Worm (Caenorhabditis elegans): Measurements from ENCODE around the gene clec-137.

Gene clec-137

ce11 chrII:4612694-4613093, 5.2 kb downstream of the clec-137 start, which contains the start of gene pqn-35:
TSS of gene pqn-35 (plus strand) at chrII:4612994.
- no peak for TF ChIP-seq unc-62 (GFP tag; optimal IDR thresholded peaks at IDR 0.05)

ce11 chrII:4608073-4608472, 9.8 kb downstream of the clec-137 start, which contains the start of gene F35D11.3:
TSS of gene F35D11.3 (plus strand) at chrII:4608372.
- no peak for TF ChIP-seq unc-62 (GFP tag; optimal IDR thresholded peaks at IDR 0.05)

ce11 chrII:4606687-4607297, 11.1 kb downstream of the clec-137 start:
- TF ChIP-seq unc-62 (GFP tag; optimal IDR thresholded peaks at IDR 0.05): no peak

- no peak for TF ChIP-seq unc-62 (GFP tag; optimal IDR thresholded peaks at IDR 0.05)
These were observed 13.2 kb downstream of the clec-137 start for ce11 chrII:4604680-4605079.

- TF ChIP-seq unc-62 (GFP tag; optimal IDR thresholded peaks at IDR 0.05): no peak
These were observed 13.7 kb downstream of the clec-137 start for ce11 chrII:4604149-4604548.

ce11 chrII:4603035-4603434, 14.9 kb downstream of the clec-137 start, which contains the start of gene F35D11.4:
TSS of gene F35D11.4 (plus strand) at chrII:4603427.
- TF ChIP-seq unc-62 (GFP tag; optimal IDR thresholded peaks at IDR 0.05): no peak

- no peak for TF ChIP-seq unc-62 (GFP tag; optimal IDR thresholded peaks at IDR 0.05)
These were observed 15.4 kb downstream of the clec-137 start, which contains the start of gene coa-3 for ce11 chrII:4602533-4602932. TSS of gene coa-3 (minus strand) at chrII:4602633.

- TF ChIP-seq unc-62 (GFP tag; optimal IDR thresholded peaks at IDR 0.05): no peak
These were observed 16.6 kb downstream of the clec-137 start, which contains the start of gene ipla-1 for ce11 chrII:4601256-4601655. TSS of gene ipla-1 (minus strand) at chrII:4601356.

ce11 chrII:4600818-4601217, 17.1 kb downstream of the clec-137 start:
- TF ChIP-seq unc-62 (GFP tag; optimal IDR thresholded peaks at IDR 0.05): no peak

ce11 chrII:4600276-4600675, 17.6 kb downstream of the clec-137 start:
- TF ChIP-seq unc-62 (GFP tag; optimal IDR thresholded peaks at IDR 0.05): no peak

- no peak for TF ChIP-seq unc-62 (GFP tag; optimal IDR thresholded peaks at IDR 0.05)
These were observed 18.1 kb downstream of the clec-137 start for ce11 chrII:4599838-4600237.

ce11 chrII:4598815-4599214, 19.1 kb downstream of the clec-137 start:
- TF ChIP-seq unc-62 (GFP tag; optimal IDR thresholded peaks at IDR 0.05): no peak

ce11 chrII:4597441-4597840, 20.4 kb downstream of the clec-137 start:
- no peak for TF ChIP-seq unc-62 (GFP tag; optimal IDR thresholded peaks at IDR 0.05)

- TF ChIP-seq unc-62 (GFP tag; optimal IDR thresholded peaks at IDR 0.05): no peak
These were observed 27.2 kb downstream of the clec-137 start for ce11 chrII:4590660-4591059.

- TF ChIP-seq unc-62 (GFP tag; optimal IDR thresholded peaks at IDR 0.05): no peak
These were observed 27.8 kb downstream of the clec-137 start for ce11 chrII:4590086-4590485.

- no peak for TF ChIP-seq unc-62 (GFP tag; optimal IDR thresholded peaks at IDR 0.05)
These were observed 32.6 kb downstream of the clec-137 start for ce11 chrII:4585327-4585726.

ce11 chrII:4584313-4584712, 33.6 kb downstream of the clec-137 start:
- no peak for TF ChIP-seq unc-62 (GFP tag; optimal IDR thresholded peaks at IDR 0.05)

Data from whole organism, dauer.